Worm (Caenorhabditis elegans) whole organism, L4 larva: ENCODE results near the gene T05C7.9.

Experiments
- D1046.2 ChIP-seq: fragments of 200-800 bp; sonication (Bioruptor generic); IDR thresholded peaks from 2 replicates; pipeline ENCODE4 v1.3.6; 2022; ENCODE audit warnings: missing genetic modification characterization, missing compliant biosample characterization
- F26F4.8 ChIP-seq: fragments of 200-800 bp; sonication (Bioruptor generic); conservative IDR thresholded peaks from 2 replicates; pipeline ENCODE4 v1.3.6; 2022; ENCODE audit warnings: missing genetic modification characterization, missing compliant biosample characterization
- F49E8.2 ChIP-seq: sonication (generic microtip); optimal IDR thresholded peaks from 2 replicates; lab custom pipeline; 2016; ENCODE audit warnings: missing compliant biosample characterization, mild to moderate bottlenecking, missing genetic modification characterization, borderline replicate concordance
- R02D3.7 ChIP-seq: fragments of 150-350 bp; sonication (generic microtip); optimal IDR thresholded peaks from 3 replicates; lab custom pipeline; 2014; ENCODE audit warnings: missing biosample characterization, missing genetic modification characterization
- Y5F2A.4 ChIP-seq: fragments of 200-800 bp; sonication (Bioruptor generic); optimal IDR thresholded peaks from 2 replicates; lab custom pipeline; 2018; ENCODE audit warnings: mild to moderate bottlenecking, missing genetic modification characterization, missing compliant biosample characterization
- ZK546.5 ChIP-seq, 2 experiments: sonication (generic microtip); optimal IDR thresholded peaks; 2 replicates each; lab custom pipeline; 2017; ENCODE audit warnings: missing biosample characterization in 2 of 2, missing genetic modification characterization in 2 of 2
- aha-1 ChIP-seq: fragments of 150-350 bp; peaks from one replicate; lab custom pipeline; 2014; ENCODE audit warnings: missing biosample characterization, missing genetic modification characterization
- aly-2 ChIP-seq: sonication (generic microtip); optimal IDR thresholded peaks from 2 replicates; lab custom pipeline; 2018; ENCODE audit warnings: missing biosample characterization, missing genetic modification characterization
- arid-1 ChIP-seq: fragments of 200-800 bp; sonication (Bioruptor generic); conservative IDR thresholded peaks from 2 replicates; pipeline ENCODE4 v1.3.6; 2022; ENCODE audit warnings: missing genetic modification reagents, missing genetic modification characterization, missing compliant biosample characterization
- attf-4 ChIP-seq: sonication (generic microtip); optimal IDR thresholded peaks from 3 replicates; lab custom pipeline; 2017; ENCODE audit warnings: missing biosample characterization, missing genetic modification characterization
- ceh-44 ChIP-seq: fragments of 200-800 bp; sonication (Bioruptor generic); IDR thresholded peaks from 2 replicates; pipeline ENCODE4 v1.3.6; 2022; ENCODE audit warnings: missing genetic modification reagents, missing genetic modification characterization, missing compliant biosample characterization
- ces-1 ChIP-seq: fragments of 150-350 bp; sonication (generic microtip); optimal IDR thresholded peaks from 4 replicates; lab custom pipeline; 2014; ENCODE audit warnings: missing biosample characterization, missing genetic modification reagents, missing genetic modification characterization
- cey-2 ChIP-seq: sonication (generic microtip); optimal IDR thresholded peaks from 3 replicates; lab custom pipeline; 2017; ENCODE audit warnings: missing genetic modification characterization, mild to moderate bottlenecking, missing compliant biosample characterization, antibody characterized with exemption, borderline replicate concordance; ENCODE audit not compliant: insufficient read depth
- daf-19 ChIP-seq: fragments of 200-800 bp; sonication (Bioruptor generic); conservative IDR thresholded peaks from 2 replicates; pipeline ENCODE4 v1.3.6; 2022; ENCODE audit warnings: missing genetic modification characterization, missing compliant biosample characterization
- dmd-6 ChIP-seq: fragments of 200-800 bp; sonication (Bioruptor generic); IDR thresholded peaks from 2 replicates; pipeline ENCODE4 v1.3.6; 2022; ENCODE audit warnings: missing genetic modification reagents, missing genetic modification characterization, missing compliant biosample characterization
- dmd-9 ChIP-seq: fragments of 200-800 bp; sonication (Bioruptor generic); IDR thresholded peaks from 2 replicates; pipeline ENCODE4 v1.3.6; 2022; ENCODE audit warnings: missing genetic modification reagents, missing genetic modification characterization, missing compliant biosample characterization
- dpl-1 ChIP-seq: fragments of 150-350 bp; optimal IDR thresholded peaks from 2 replicates; lab custom pipeline; 2014; ENCODE audit warnings: missing biosample characterization, missing genetic modification reagents, missing genetic modification characterization
- dve-1 ChIP-seq: sonication (generic microtip); optimal IDR thresholded peaks from 2 replicates; lab custom pipeline; 2017; ENCODE audit warnings: antibody characterized with exemption, mild to moderate bottlenecking, missing genetic modification characterization, missing compliant biosample characterization; ENCODE audit not compliant: insufficient read depth
- egl-27 ChIP-seq: sonication (generic microtip); optimal IDR thresholded peaks from 3 replicates; lab custom pipeline; 2017; ENCODE audit warnings: missing biosample characterization, missing genetic modification reagents, missing genetic modification characterization
- egl-43 ChIP-seq: fragments of 200-800 bp; sonication (Bioruptor generic); IDR thresholded peaks from 2 replicates; pipeline ENCODE4 v1.3.6; 2022; ENCODE audit warnings: missing genetic modification reagents, missing genetic modification characterization, missing compliant biosample characterization
- fkh-10 ChIP-seq: fragments of 150-350 bp; optimal IDR thresholded peaks from 2 replicates; lab custom pipeline; 2014; ENCODE audit warnings: missing biosample characterization, missing genetic modification reagents, missing genetic modification characterization
- hif-1 ChIP-seq, 2 experiments: sonication (generic microtip); optimal IDR thresholded peaks; 2 replicates each; lab custom pipeline; 2016 to 2017; ENCODE audit warnings: missing compliant biosample characterization in 2 of 2, missing genetic modification characterization in 2 of 2, missing genetic modification reagents in 2 of 2, missing genotype in 2 of 2, mild to moderate bottlenecking in 1 of 2
- hlh-11 ChIP-seq: fragments of 200-800 bp; sonication (Bioruptor generic); optimal IDR thresholded peaks from 2 replicates; lab custom pipeline; 2018; ENCODE audit warnings: mild to moderate bottlenecking, missing genetic modification characterization, missing compliant biosample characterization
- hlh-30 ChIP-seq: sonication (generic microtip); optimal IDR thresholded peaks from 2 replicates; lab custom pipeline; 2017; ENCODE audit warnings: antibody characterized with exemption, mild to moderate bottlenecking, missing genetic modification characterization, missing compliant biosample characterization; ENCODE audit not compliant: insufficient read depth
- hmg-1.1 ChIP-seq: fragments of 200-800 bp; sonication (Bioruptor generic); IDR thresholded peaks from 2 replicates; pipeline ENCODE4 v1.3.6; 2022; ENCODE audit warnings: missing genetic modification reagents, missing genetic modification characterization, missing compliant biosample characterization
- lin-13 ChIP-seq: fragments of 150-350 bp; optimal IDR thresholded peaks from 2 replicates; lab custom pipeline; 2014; ENCODE audit warnings: missing biosample characterization, missing genetic modification reagents, missing genetic modification characterization
- lin-15B ChIP-seq: fragments of 150-350 bp; sonication (generic microtip); optimal IDR thresholded peaks from 3 replicates; lab custom pipeline; 2014; ENCODE audit warnings: missing biosample characterization, missing genetic modification characterization
- lin-39 ChIP-seq: fragments of 150-350 bp; optimal IDR thresholded peaks from 2 replicates; lab custom pipeline; 2014; ENCODE audit warnings: missing biosample characterization, missing genetic modification reagents, missing genetic modification characterization
- lir-3 ChIP-seq: sonication (generic microtip); optimal IDR thresholded peaks from 2 replicates; lab custom pipeline; 2016; ENCODE audit warnings: mild to moderate bottlenecking, missing genetic modification characterization, missing compliant biosample characterization
- madf-5 ChIP-seq, 2 experiments: fragments of 200-800 bp; sonication (Bioruptor generic); IDR thresholded peaks; 2 replicates each; pipeline ENCODE4 v1.3.6; 2022; ENCODE audit warnings: missing compliant biosample characterization in 2 of 2, missing genetic modification characterization in 2 of 2
- madf-9 ChIP-seq: fragments of 200-800 bp; sonication (Bioruptor generic); conservative IDR thresholded peaks from 2 replicates; pipeline ENCODE4 v1.3.6; 2022; ENCODE audit warnings: missing genetic modification reagents, missing genetic modification characterization, missing compliant biosample characterization
- mdl-1 ChIP-seq, 2 experiments: fragments of 150-350 bp in 1 of 2; sonication (generic microtip) in 1 of 2; optimal IDR thresholded peaks; 2 replicates each; lab custom pipeline; 2014 to 2017; ENCODE audit warnings: missing biosample characterization in 2 of 2, missing genetic modification characterization in 2 of 2
- mep-1 ChIP-seq: fragments of 150-350 bp; sonication (generic microtip); optimal IDR thresholded peaks from 3 replicates; lab custom pipeline; 2014; ENCODE audit warnings: missing biosample characterization, missing genetic modification characterization
- nhr-25 ChIP-seq: sonication (generic microtip); optimal IDR thresholded peaks from 2 replicates; lab custom pipeline; 2017; ENCODE audit warnings: missing genetic modification characterization, mild to moderate bottlenecking, missing compliant biosample characterization, antibody characterized with exemption, moderate library complexity, borderline replicate concordance; ENCODE audit not compliant: insufficient read depth
- nhr-41 ChIP-seq: fragments of 200-800 bp; sonication (Bioruptor generic); IDR thresholded peaks from 2 replicates; pipeline ENCODE4 v1.3.6; 2022; ENCODE audit warnings: missing genetic modification reagents, missing genetic modification characterization, missing compliant biosample characterization
- nhr-42 ChIP-seq: fragments of 200-800 bp; sonication (Bioruptor generic); IDR thresholded peaks from 2 replicates; pipeline ENCODE4 v1.3.6; 2022; ENCODE audit warnings: missing genetic modification characterization, missing compliant biosample characterization
- nhr-48 ChIP-seq: sonication (generic microtip); optimal IDR thresholded peaks from 2 replicates; lab custom pipeline; 2016; ENCODE audit warnings: mild to moderate bottlenecking, missing genetic modification characterization, missing compliant biosample characterization
- nhr-76 ChIP-seq: fragments of 150-350 bp; optimal IDR thresholded peaks from 2 replicates; lab custom pipeline; 2014; ENCODE audit warnings: missing biosample characterization, missing genetic modification characterization
- nhr-77 ChIP-seq: fragments of 150-350 bp; optimal IDR thresholded peaks from 2 replicates; lab custom pipeline; 2014; ENCODE audit warnings: missing biosample characterization, missing genetic modification characterization
- sdz-12 ChIP-seq: fragments of 200-800 bp; sonication (Bioruptor generic); optimal IDR thresholded peaks from 2 replicates; lab custom pipeline; 2018; ENCODE audit warnings: mild to moderate bottlenecking, missing genetic modification characterization, missing compliant biosample characterization
- set-16 ChIP-seq: fragments of 200-800 bp; sonication (Bioruptor generic); IDR thresholded peaks from 2 replicates; pipeline ENCODE4 v1.3.6; 2022; ENCODE audit warnings: missing genetic modification reagents, missing genetic modification characterization, missing compliant biosample characterization
- tag-97 ChIP-seq: fragments of 200-800 bp; sonication (Bioruptor generic); IDR thresholded peaks from 2 replicates; pipeline ENCODE4 v1.3.6; 2022; ENCODE audit warnings: missing genetic modification characterization, missing compliant biosample characterization
- unc-39 ChIP-seq: sonication (generic microtip); optimal IDR thresholded peaks from 2 replicates; lab custom pipeline; 2017; ENCODE audit warnings: missing biosample characterization, missing genetic modification characterization
- unc-62 ChIP-seq, 3 experiments: fragments of 150-350 bp in 1 of 3; sonication (generic microtip); optimal IDR thresholded peaks in 2 of 3; peaks in 1 of 3; 1 replicate in 1 of 3; 2 replicates in 2 of 3; lab custom pipeline; 2014 to 2017; ENCODE audit warnings: missing biosample characterization in 3 of 3, missing genetic modification characterization in 3 of 3, missing genetic modification reagents in 3 of 3, missing genotype in 1 of 3

T05C7.9 gene

DNA sequence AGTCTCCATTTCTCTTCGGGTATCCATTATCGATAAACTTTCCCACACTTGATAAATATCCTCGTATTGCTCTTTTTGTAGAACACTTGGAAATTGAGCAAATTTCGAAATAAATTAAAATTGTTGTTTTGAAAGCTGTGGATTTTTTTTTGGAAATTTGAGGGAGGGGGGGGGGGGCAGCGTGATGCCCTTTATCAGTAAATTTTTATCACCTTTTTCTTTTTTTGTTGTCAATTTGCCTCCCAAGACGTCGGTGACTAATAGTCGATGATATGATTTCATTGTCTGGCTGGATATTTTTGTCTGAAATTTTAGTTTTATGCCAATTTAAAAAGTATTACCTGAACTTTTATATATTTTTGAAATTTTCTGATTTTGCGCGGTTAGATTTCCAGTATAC, 10.9 kb downstream of the T05C7.9 start, which contains the start of gene scl-23:
TSS of gene scl-23 (minus strand) at position 101 of the 400 bp plus-strand sequence.
- TF ChIP-seq sdz-12 (GFP tag; lab: Kevin White, UChicago): no peak
- TF ChIP-seq dmd-9 (GFP tag; lab: Robert Waterston, UW): no peak
- no peak for TF ChIP-seq attf-4 (tag; lab: Kevin White, UChicago)

- TF ChIP-seq egl-27 (tag; lab: Kevin White, UChicago): no peak
- no peak for TF ChIP-seq egl-43 (GFP tag; lab: Robert Waterston, UW)
- no peak for TF ChIP-seq tag-97 (GFP tag; lab: Robert Waterston, UW)
- TF ChIP-seq aly-2 (tag; lab: Kevin White, UChicago): no peak
- no peak for TF ChIP-seq ceh-44 (GFP tag; lab: Robert Waterston, UW)
- TF ChIP-seq nhr-41 (GFP tag; lab: Robert Waterston, UW): no peak
- no peak for TF ChIP-seq nhr-48
- no peak for TF ChIP-seq dpl-1 (GFP tag; lab: Kevin White, UChicago)
- TF ChIP-seq F49E8.2 (tag; lab: Kevin White, UChicago): no peak
- no peak for TF ChIP-seq D1046.2 (GFP tag; lab: Robert Waterston, UW)
- TF ChIP-seq unc-39 (tag; lab: Kevin White, UChicago): no peak
- TF ChIP-seq R02D3.7 (tag; lab: Kevin White, UChicago): no peak
Measured at ce11 chrIV:91680-92079, 12.6 kb downstream of the T05C7.9 start, which contains the start of gene tpa-1. Gene tpa-1 (plus strand): TSS chrIV:91980.

ce11 chrIV:97681-98080, 18.6 kb downstream of the T05C7.9 start:
- TF ChIP-seq hmg-1.1 (no peak), lin-15B (no peak), nhr-76 (tag; lab: Kevin White, UChicago) (no peak), ces-1 (GFP tag; lab: Kevin White, UChicago) (peak; percentile 18), arid-1 (no peak), fkh-10 (GFP tag; lab: Kevin White, UChicago) (peak; percentile 18)

ce11 chrIV:102848-103247, 23.8 kb downstream of the T05C7.9 start:
- TF ChIP-seq ZK546.5 (tag; optimal IDR thresholded peaks at IDR 0.05; lab: Kevin White, UChicago): no peak
- TF ChIP-seq madf-5 (GFP tag; IDR thresholded peaks at IDR 0.05; lab: Robert Waterston, UW): no peak
- 0 out of 2 replicates have a peak, but pooled peaks have one; percentile 6 for TF ChIP-seq set-16 (GFP tag; lab: Robert Waterston, UW)
- TF ChIP-seq cey-2 (tag; lab: Kevin White, UChicago): peak; percentile 72
- no peak for TF ChIP-seq lin-13 (GFP tag; lab: Kevin White, UChicago)
- no peak for TF ChIP-seq dpl-1 (GFP tag; lab: Kevin White, UChicago)
- no peak for TF ChIP-seq lir-3
- TF ChIP-seq lin-15B: no peak
- no peak for TF ChIP-seq hlh-11 (tag; lab: Kevin White, UChicago)
- TF ChIP-seq F26F4.8 (GFP tag; lab: Robert Waterston, UW): no peak
- TF ChIP-seq Y5F2A.4: no peak
- TF ChIP-seq dmd-6 (GFP tag; lab: Robert Waterston, UW): 0 out of 2 replicates have a peak, but pooled peaks have one; percentile 18
- peak; percentile 47 for TF ChIP-seq mep-1 (tag; lab: Kevin White, UChicago)
- no peak for TF ChIP-seq madf-9 (GFP tag; lab: Robert Waterston, UW)
- TF ChIP-seq nhr-77: no peak
- peak; percentile 41 for TF ChIP-seq nhr-25 (tag; lab: Kevin White, UChicago)
- no peak for TF ChIP-seq daf-19 (GFP tag; lab: Robert Waterston, UW)
- TF ChIP-seq unc-62 (GFP tag; optimal IDR thresholded peaks at IDR 0.05 in 1 of 2; lab: Kevin White, UChicago): peak in 1 of 2 experiments; percentile 85
- TF ChIP-seq unc-62 (tag; optimal IDR thresholded peaks at IDR 0.05; lab: Kevin White, UChicago): no peak
- TF ChIP-seq mdl-1 (tag; optimal IDR thresholded peaks at IDR 0.05; lab: Kevin White, UChicago): peak in 1 of 2 experiments; percentile 33
- TF ChIP-seq aha-1 (tag; lab: Kevin White, UChicago): peak; percentile 57
- TF ChIP-seq ceh-44 (GFP tag; lab: Robert Waterston, UW): no peak
- no peak for TF ChIP-seq lin-39 (tag; lab: Kevin White, UChicago)
- TF ChIP-seq hlh-30 (tag; lab: Kevin White, UChicago): peak; percentile 77
- TF ChIP-seq dve-1 (tag; lab: Kevin White, UChicago): peak; percentile 2
- TF ChIP-seq hif-1 (tag; optimal IDR thresholded peaks at IDR 0.05; lab: Kevin White, UChicago): no peak
- TF ChIP-seq hmg-1.1: 0 out of 2 replicates have a peak, but pooled peaks have one; percentile 29
- no peak for TF ChIP-seq nhr-42 (GFP tag; lab: Robert Waterston, UW)
